Worm (Caenorhabditis elegans): ENCODE results near the gene arrd-9.

The arrd-9 gene

ce11 chrII:12507038-12507437 lies 26.3 kb upstream of the arrd-9 start, which contains the start of gene srh-68:
TSS of gene srh-68 (plus strand) at chrII:12507338.
- TF ChIP-seq egl-5 (tag; optimal IDR thresholded peaks at IDR 0.05) (no peak), nhr-25 (tag; optimal IDR thresholded peaks at IDR 0.05) (no peak), ztf-4 (tag; optimal IDR thresholded peaks at IDR 0.05) (no peak), fkh-10 (GFP tag; optimal IDR thresholded peaks at IDR 0.05) (no peak), pha-4 (tag; optimal IDR thresholded peaks at IDR 0.05) (no peak)

DNA sequence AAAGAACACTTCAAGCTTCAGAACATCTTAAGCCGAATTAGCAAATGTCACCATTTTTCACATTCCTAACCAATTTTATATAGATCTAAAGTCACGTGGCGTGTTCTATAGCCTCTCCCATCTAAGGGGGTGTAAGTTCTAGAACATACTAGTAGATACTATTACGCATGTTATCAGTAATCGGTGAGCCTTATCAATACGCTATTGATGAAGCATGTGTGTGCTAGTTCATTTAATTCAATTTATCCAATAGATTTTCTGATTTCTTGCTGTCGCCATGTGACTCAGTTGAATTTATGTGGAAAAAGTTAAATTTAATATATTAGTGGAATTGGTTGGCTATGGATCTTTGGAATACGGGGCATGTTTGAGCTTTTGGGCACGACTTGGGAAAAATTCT lies 25.8 kb upstream of the arrd-9 start:
- no peak for TF ChIP-seq nhr-237 (tag; optimal IDR thresholded peaks at IDR 0.05)
- TF ChIP-seq daf-12 (tag; optimal IDR thresholded peaks at IDR 0.05), result no peak
- no peak for TF ChIP-seq eor-1 (tag; optimal IDR thresholded peaks at IDR 0.05)
- peak; percentile 10 for TF ChIP-seq nhr-11 (tag; optimal IDR thresholded peaks at IDR 0.05)
- no peak for TF ChIP-seq lin-15B (tag; optimal IDR thresholded peaks at IDR 0.05)

DNA sequence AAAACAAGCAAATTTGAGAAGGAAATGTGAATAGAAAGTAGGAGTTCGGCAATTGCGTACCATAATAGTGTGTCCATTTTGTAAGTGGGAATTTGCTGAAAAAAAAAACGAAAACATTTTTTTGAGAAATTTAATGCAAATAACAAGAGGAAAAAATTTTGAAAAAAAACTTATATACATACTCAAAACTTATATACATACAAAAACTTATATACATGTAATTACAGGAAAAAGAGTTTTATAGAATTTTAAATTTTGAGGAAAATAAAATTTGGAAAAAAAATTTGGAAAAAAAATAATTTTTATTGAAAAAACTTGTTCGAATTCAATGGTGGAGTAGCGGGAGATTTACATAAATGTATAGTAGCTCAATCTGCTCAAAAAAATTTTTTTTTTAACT lies 22.1 kb upstream of the arrd-9 start, which contains the start of gene ador-1:
ador-1 (minus strand) TSS at position 101 of the 400 bp plus-strand sequence.
- no peak for TF ChIP-seq nhr-67 (tag; optimal IDR thresholded peaks at IDR 0.05)
- no peak for TF ChIP-seq nhr-23 (tag; optimal IDR thresholded peaks at IDR 0.05)

DNA sequence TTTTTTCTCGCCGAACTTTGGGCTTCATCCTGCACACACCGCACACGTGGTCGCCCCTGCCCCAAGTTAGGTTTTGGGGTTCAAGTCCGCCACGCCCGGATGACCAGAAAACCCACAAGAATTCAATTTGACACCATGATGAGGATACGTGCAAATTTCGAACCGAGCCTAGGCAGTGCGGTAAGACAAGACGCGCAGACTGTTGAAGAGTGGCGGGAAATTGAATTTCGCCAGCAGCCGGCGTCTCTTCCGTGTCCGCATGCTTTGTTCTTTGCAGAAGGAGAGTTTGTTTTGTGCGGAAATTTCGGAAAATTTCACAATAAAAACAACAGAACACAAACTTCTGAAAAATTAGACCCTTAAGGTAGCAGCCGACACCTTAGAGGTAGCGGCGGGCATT lies 19.3 kb upstream of the arrd-9 start:
- no peak for TF ChIP-seq tbx-2 (tag; optimal IDR thresholded peaks at IDR 0.05)
- TF ChIP-seq fkh-10 (GFP tag; optimal IDR thresholded peaks at IDR 0.05), result peak; percentile 2

DNA sequence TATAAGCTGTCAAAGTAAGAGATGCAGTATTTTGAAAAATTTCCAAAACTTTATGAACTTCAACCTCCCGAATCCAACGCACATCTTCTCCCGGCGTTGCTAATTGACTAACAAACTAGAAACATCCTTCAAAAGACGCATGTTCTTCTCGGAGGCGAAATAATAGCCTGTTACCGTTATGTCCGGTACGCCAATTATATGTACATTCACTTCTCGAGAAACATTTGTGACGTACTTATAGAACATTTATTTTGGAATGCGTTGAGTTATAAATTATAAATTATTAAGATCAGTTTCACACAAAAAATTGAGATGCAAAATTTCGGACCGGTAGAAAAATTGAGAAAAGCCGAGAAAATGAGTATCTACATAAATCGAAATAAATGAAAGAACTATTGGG lies 16.3 kb upstream of the arrd-9 start, which contains the start of gene T21B4.3:
T21B4.3 (minus strand) TSS at position 101 of the 400 bp plus-strand sequence.
- TF ChIP-seq elt-3 (tag; optimal IDR thresholded peaks at IDR 0.05) (no peak), pha-4 (tag; optimal IDR thresholded peaks at IDR 0.05) (no peak), nhr-25 (tag; optimal IDR thresholded peaks at IDR 0.05) (no peak), daf-12 (tag; optimal IDR thresholded peaks at IDR 0.05) (no peak), ZK546.5 (tag; optimal IDR thresholded peaks at IDR 0.05) (no peak), nhr-12 (tag; optimal IDR thresholded peaks at IDR 0.05) (no peak), nhr-76 (tag; optimal IDR thresholded peaks at IDR 0.05) (no peak), sea-2 (GFP tag; optimal IDR thresholded peaks at IDR 0.05) (no peak), skn-1 (tag; optimal IDR thresholded peaks at IDR 0.05) (no peak), nhr-23 (tag; optimal IDR thresholded peaks at IDR 0.05) (no peak), lsy-12 (tag; optimal IDR thresholded peaks at IDR 0.05) (no peak), pqm-1 (tag; optimal IDR thresholded peaks at IDR 0.05) (no peak), tbx-2 (tag; optimal IDR thresholded peaks at IDR 0.05) (no peak), unc-62 (GFP tag; optimal IDR thresholded peaks at IDR 0.05) (no peak), unc-39 (tag; optimal IDR thresholded peaks at IDR 0.05) (no peak), fos-1 (tag; optimal IDR thresholded peaks at IDR 0.05) (no peak), snpc-4 (tag; optimal IDR thresholded peaks at IDR 0.05) (no peak), egl-27 (tag; optimal IDR thresholded peaks at IDR 0.05) (no peak), ceh-9 (tag; optimal IDR thresholded peaks at IDR 0.05) (no peak), ceh-82 (tag; optimal IDR thresholded peaks at IDR 0.05) (no peak)

DNA sequence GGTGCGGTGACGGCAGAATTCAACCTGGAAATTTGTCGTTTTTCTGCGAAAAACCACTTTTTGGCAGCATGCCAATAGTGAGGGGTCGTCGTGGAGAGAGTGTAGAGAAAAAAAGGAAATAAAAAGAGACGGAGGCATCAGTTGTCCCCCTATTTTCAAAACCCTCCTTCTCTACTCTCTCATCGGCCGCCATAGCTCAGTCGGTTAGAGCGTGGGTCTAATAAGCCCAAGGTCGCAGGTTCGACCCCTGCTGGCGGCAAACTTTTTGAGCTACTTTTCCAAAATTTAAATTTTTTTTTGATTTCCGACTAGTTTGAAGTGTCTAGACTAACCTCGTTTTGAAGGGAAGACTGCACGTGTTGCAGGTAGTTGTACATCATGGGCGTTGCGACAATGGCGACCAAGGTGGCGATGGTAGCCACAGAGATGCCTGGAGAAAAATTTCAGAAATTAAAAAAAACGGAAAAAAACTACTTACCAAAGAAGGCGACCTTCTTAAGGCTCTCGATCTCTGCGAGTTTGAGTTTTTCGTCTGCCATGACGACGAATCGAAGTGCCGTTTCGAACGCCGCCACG lies 13.9 kb upstream of the arrd-9 start, which contains the start of gene col-85:
col-85 (minus strand) TSS at position 540 of the 576 bp plus-strand sequence.
- TF ChIP-seq pqm-1 (tag; optimal IDR thresholded peaks at IDR 0.05) (peak; percentile 13), lsy-12 (tag; optimal IDR thresholded peaks at IDR 0.05) (peak; percentile 31), nhr-237 (tag; optimal IDR thresholded peaks at IDR 0.05) (no peak), ceh-82 (tag; optimal IDR thresholded peaks at IDR 0.05) (peak; percentile 32), mdl-1 (tag; optimal IDR thresholded peaks at IDR 0.05) (no peak), elt-2 (tag; optimal IDR thresholded peaks at IDR 0.05) (peak; percentile 47), ama-1 (optimal IDR thresholded peaks at IDR 0.05) (no peak), nhr-67 (tag; optimal IDR thresholded peaks at IDR 0.05) (no peak), nhr-25 (tag; optimal IDR thresholded peaks at IDR 0.05) (peak; percentile 31), lin-39 (tag; optimal IDR thresholded peaks at IDR 0.05) (peak; percentile 19), eor-1 (tag; optimal IDR thresholded peaks at IDR 0.05) (no peak), hmg-11 (tag; optimal IDR thresholded peaks at IDR 0.05) (peak; percentile 89), egl-27 (tag; optimal IDR thresholded peaks at IDR 0.05) (peak; percentile 41), lin-15B (tag; optimal IDR thresholded peaks at IDR 0.05) (peak; percentile 35), nhr-23 (tag; optimal IDR thresholded peaks at IDR 0.05) (peak; percentile 30), nfya-1 (tag; optimal IDR thresholded peaks at IDR 0.05; ENCODE audit: insufficient read depth) (peak; percentile 66), skn-1 (tag; optimal IDR thresholded peaks at IDR 0.05) (peak; percentile 63), R02D3.7 (tag; optimal IDR thresholded peaks at IDR 0.05) (peak; percentile 8), jun-1 (tag; optimal IDR thresholded peaks at IDR 0.05) (peak; percentile 61), snpc-4 (tag; optimal IDR thresholded peaks at IDR 0.05) (peak; percentile 93), tbx-2 (tag; optimal IDR thresholded peaks at IDR 0.05) (peak; percentile 15), nhr-43 (tag; optimal IDR thresholded peaks at IDR 0.05; ENCODE audit: poor library complexity, severe bottlenecking) (peak; percentile 80), mml-1 (tag; optimal IDR thresholded peaks at IDR 0.05) (no peak), elt-1 (tag; optimal IDR thresholded peaks at IDR 0.05) (no peak)
